Fruit fly (Drosophila melanogaster) ovary, adult (tissue): ENCODE data around the gene CG11356.

Source experiments
- CG17801 ChIP-seq: fragments of 200-800 bp; optimal IDR thresholded peaks from 2 replicates; lab custom pipeline; 2019; ENCODE audit warnings: missing biosample characterization, mild to moderate bottlenecking, missing genetic modification characterization, moderate library complexity; ENCODE audit not compliant: partially characterized antibody

Gene CG11356

dm6 chrX:12056535-12056934, 47.1 kb downstream of the CG11356 start, which contains the start of gene Uch-L5R:
TSS of gene Uch-L5R (minus strand) at chrX:12056635.
- no peak for TF ChIP-seq CG17801 (GFP tag; lab: Kevin White, UChicago)
